Fruit fly (Drosophila melanogaster) whole organism, embryonic: ENCODE data around the gene Alp10.
A peak's percentile ranks its signal among the peaks of the same experiment; 100 is the strongest.

ENCODE experiments used
- Bteb2 ChIP-seq: fragments of 200-800 bp; sonication (Bioruptor generic); optimal IDR thresholded peaks from 2 replicates; lab custom pipeline; 2016; ENCODE audit warnings: missing biosample characterization, missing genetic modification characterization
- CG10209 ChIP-seq: fragments of 200-800 bp; sonication (Bioruptor generic); optimal IDR thresholded peaks from 3 replicates; lab custom pipeline; 2017; ENCODE audit warnings: missing biosample characterization, mild to moderate bottlenecking, missing genetic modification characterization, missing genetic modification reagents
- CG1024 ChIP-seq: fragments of 200-800 bp; sonication (Bioruptor generic); IDR thresholded peaks from 2 replicates; pipeline ENCODE4 v1.3.6; 2022; ENCODE audit warnings: missing biosample characterization, missing genetic modification characterization
- CG12659 ChIP-seq: fragments of 200-800 bp; sonication (Bioruptor generic); optimal IDR thresholded peaks from 3 replicates; lab custom pipeline; 2017; ENCODE audit warnings: mild to moderate bottlenecking, missing biosample characterization, missing genetic modification reagents, missing genetic modification characterization
- CG17568 ChIP-seq: fragments of 200-800 bp; sonication (Bioruptor generic); optimal IDR thresholded peaks from 2 replicates; lab custom pipeline; 2018; ENCODE audit warnings: missing biosample characterization, mild to moderate bottlenecking, missing genetic modification characterization, moderate library complexity
- CG18599 ChIP-seq: fragments of 200-800 bp; sonication (Bioruptor generic); optimal IDR thresholded peaks from 3 replicates; lab custom pipeline; 2017; ENCODE audit warnings: missing biosample characterization, missing genetic modification characterization, mild to moderate bottlenecking, moderate library complexity, missing genetic modification reagents
- CG2678 ChIP-seq: fragments of 200-800 bp; sonication (Bioruptor generic); optimal IDR thresholded peaks from 3 replicates; lab custom pipeline; 2019; ENCODE audit warnings: missing biosample characterization, mild to moderate bottlenecking, missing genetic modification characterization, moderate library complexity
- CG2875 ChIP-seq: fragments of 200-800 bp; sonication (Bioruptor generic); optimal IDR thresholded peaks from 2 replicates; lab custom pipeline; 2017; ENCODE audit warnings: missing biosample characterization, mild to moderate bottlenecking, missing genetic modification characterization, missing genetic modification reagents
- CG30403 ChIP-seq: fragments of 200-800 bp; sonication (Bioruptor generic); optimal IDR thresholded peaks from 3 replicates; lab custom pipeline; 2016; ENCODE audit warnings: missing biosample characterization, missing genetic modification characterization
- CG31441 ChIP-seq: fragments of 200-800 bp; sonication (Bioruptor generic); IDR thresholded peaks from 2 replicates; pipeline ENCODE4 v1.3.6; 2022; ENCODE audit warnings: missing biosample characterization, missing genetic modification characterization
- CG32767 ChIP-seq: fragments of 200-800 bp; sonication (Bioruptor generic); IDR thresholded peaks from 2 replicates; pipeline ENCODE4 v1.3.6; 2022; ENCODE audit warnings: missing biosample characterization, missing genetic modification characterization
- CG3995 ChIP-seq: fragments of 200-800 bp; sonication (Bioruptor generic); optimal IDR thresholded peaks from 3 replicates; lab custom pipeline; 2016; ENCODE audit warnings: missing biosample characterization, missing genetic modification characterization
- CG4404 ChIP-seq: fragments of 200-800 bp; sonication (Bioruptor generic); IDR thresholded peaks from 2 replicates; pipeline ENCODE4 v1.3.6; 2022; ENCODE audit warnings: missing biosample characterization, missing genetic modification characterization
- CG4617 ChIP-seq: fragments of 200-800 bp; sonication (Bioruptor generic); optimal IDR thresholded peaks from 3 replicates; lab custom pipeline; 2016; ENCODE audit warnings: missing biosample characterization, missing genetic modification characterization, borderline replicate concordance
- CG6765 ChIP-seq: fragments of 200-800 bp; sonication (Bioruptor generic); optimal IDR thresholded peaks from 3 replicates; lab custom pipeline; 2017; ENCODE audit warnings: missing biosample characterization, mild to moderate bottlenecking, missing genetic modification characterization
- CG7271 ChIP-seq: fragments of 200-800 bp; sonication (Bioruptor generic); optimal IDR thresholded peaks from 2 replicates; lab custom pipeline; 2018; ENCODE audit warnings: missing biosample characterization, mild to moderate bottlenecking, missing genetic modification characterization, moderate library complexity
- CG7963 ChIP-seq: fragments of 200-800 bp; sonication (Bioruptor generic); IDR thresholded peaks from 3 replicates; pipeline ENCODE4 v1.3.6; 2022; ENCODE audit warnings: missing biosample characterization, missing genetic modification characterization; ENCODE audit not compliant: partially characterized antibody
- Dip2 ChIP-seq: fragments of 200-800 bp; sonication (Bioruptor generic); IDR thresholded peaks from 2 replicates; pipeline ENCODE4 v1.3.6; 2022; ENCODE audit warnings: missing biosample characterization, missing genetic modification characterization
- Dll ChIP-seq: fragments of 200-800 bp; sonication (Bioruptor generic); IDR thresholded peaks from 4 replicates; pipeline ENCODE4 v1.3.6; 2022; ENCODE audit warnings: missing biosample characterization, missing genetic modification characterization; ENCODE audit not compliant: partially characterized antibody
- Drgx ChIP-seq: fragments of 200-800 bp; sonication (Bioruptor generic); IDR thresholded peaks from 2 replicates; pipeline ENCODE4 v1.3.6; 2022; ENCODE audit warnings: missing biosample characterization, missing genetic modification characterization
- Fer2 ChIP-seq: fragments of 200-800 bp; sonication (Bioruptor generic); optimal IDR thresholded peaks from 2 replicates; lab custom pipeline; 2018; ENCODE audit warnings: missing biosample characterization, mild to moderate bottlenecking, missing genetic modification characterization, moderate library complexity
- MESR4 ChIP-seq: fragments of 200-800 bp; sonication (Bioruptor generic); optimal IDR thresholded peaks from 2 replicates; lab custom pipeline; 2018; ENCODE audit warnings: missing biosample characterization, mild to moderate bottlenecking, missing genetic modification characterization, moderate library complexity
- Mrtf ChIP-seq: fragments of 200-800 bp; sonication (Bioruptor generic); IDR thresholded peaks from 3 replicates; pipeline ENCODE4 v1.3.6; 2022; ENCODE audit warnings: missing biosample characterization, missing genetic modification characterization
- NFAT ChIP-seq: fragments of 200-800 bp; sonication (Bioruptor generic); IDR thresholded peaks from 2 replicates; pipeline ENCODE4 v1.3.6; 2022; ENCODE audit warnings: missing biosample characterization, missing genetic modification characterization
- Oli ChIP-seq: fragments of 200-800 bp; sonication (Bioruptor generic); optimal IDR thresholded peaks from 2 replicates; lab custom pipeline; 2018; ENCODE audit warnings: missing biosample characterization, mild to moderate bottlenecking, missing genetic modification characterization, moderate library complexity
- Opbp ChIP-seq: fragments of 200-800 bp; sonication (Bioruptor generic); IDR thresholded peaks from 3 replicates; pipeline ENCODE4 v1.3.6; 2022; ENCODE audit warnings: missing biosample characterization, missing genetic modification characterization; ENCODE audit not compliant: partially characterized antibody
- Optix ChIP-seq: fragments of 200-800 bp; sonication (Bioruptor generic); IDR thresholded peaks from 3 replicates; pipeline ENCODE4 v1.3.6; 2022; ENCODE audit warnings: missing biosample characterization, missing genetic modification characterization
- PHDP ChIP-seq: fragments of 200-800 bp; sonication (Bioruptor generic); optimal IDR thresholded peaks from 3 replicates; lab custom pipeline; 2018; ENCODE audit warnings: missing biosample characterization, mild to moderate bottlenecking, missing genetic modification characterization, moderate library complexity
- Pdp1 ChIP-seq, 2 experiments: fragments of 200-800 bp; sonication (Bioruptor generic); optimal IDR thresholded peaks; 3 replicates each; lab custom pipeline; 2016; ENCODE audit warnings: missing biosample characterization in 2 of 2, missing genetic modification characterization in 2 of 2, mild to moderate bottlenecking in 1 of 2, moderate library complexity in 1 of 2
- Sox102F ChIP-seq: fragments of 200-800 bp; sonication (Bioruptor generic); optimal IDR thresholded peaks from 2 replicates; lab custom pipeline; 2018; ENCODE audit warnings: missing biosample characterization, mild to moderate bottlenecking, missing genetic modification characterization, moderate library complexity
- Xbp1 ChIP-seq: fragments of 200-800 bp; sonication (Bioruptor generic); optimal IDR thresholded peaks from 3 replicates; lab custom pipeline; 2016; ENCODE audit warnings: missing biosample characterization, mild to moderate bottlenecking, missing genetic modification characterization
- ac ChIP-seq: fragments of 200-800 bp; sonication (Bioruptor generic); optimal IDR thresholded peaks from 3 replicates; lab custom pipeline; 2017; ENCODE audit warnings: missing biosample characterization, mild to moderate bottlenecking, missing genetic modification characterization
- ase ChIP-seq: fragments of 200-800 bp; sonication (Bioruptor generic); IDR thresholded peaks from 3 replicates; pipeline ENCODE4 v1.3.6; 2022; ENCODE audit warnings: missing biosample characterization, missing genetic modification characterization
- cad ChIP-seq: fragments of >200 bp; optimal IDR thresholded peaks from 2 replicates; lab custom pipeline; 2017; ENCODE audit warnings: missing biosample characterization, missing genetic modification characterization
- cas ChIP-seq: fragments of 200-800 bp; sonication (Bioruptor generic); IDR thresholded peaks from 2 replicates; pipeline ENCODE4 v1.3.6; 2022; ENCODE audit warnings: missing biosample characterization, missing genetic modification characterization
- chif ChIP-seq, 2 experiments: fragments of 200-800 bp; sonication (Bioruptor generic); optimal IDR thresholded peaks; 3 replicates each; lab custom pipeline; 2016; ENCODE audit warnings: missing biosample characterization in 2 of 2, missing genetic modification characterization in 2 of 2
- en ChIP-seq: fragments of 200-800 bp; sonication (Bioruptor generic); optimal IDR thresholded peaks from 2 replicates; lab custom pipeline; 2016; ENCODE audit warnings: missing biosample characterization, missing genetic modification characterization
- fd96Cb ChIP-seq: fragments of 200-800 bp; sonication (Bioruptor generic); optimal IDR thresholded peaks from 2 replicates; lab custom pipeline; 2018; ENCODE audit warnings: missing biosample characterization, mild to moderate bottlenecking, missing genetic modification characterization, moderate library complexity
- gsb-n ChIP-seq: fragments of 200-800 bp; sonication (Bioruptor generic); optimal IDR thresholded peaks from 3 replicates; lab custom pipeline; 2018; ENCODE audit warnings: missing biosample characterization, mild to moderate bottlenecking, missing genetic modification characterization
- lmd ChIP-seq: fragments of 200-800 bp; sonication (Bioruptor generic); IDR thresholded peaks from 2 replicates; pipeline ENCODE4 v1.3.6; 2022; ENCODE audit warnings: missing biosample characterization, missing genetic modification characterization
- lola ChIP-seq, 3 experiments: fragments of >200 bp in 2 of 3; fragments of 200-800 bp in 1 of 3; sonication (Bioruptor generic) in 1 of 3; optimal IDR thresholded peaks; 2 replicates each; lab custom pipeline; 2017 to 2019; ENCODE audit warnings: missing biosample characterization in 3 of 3, missing genetic modification characterization in 3 of 3, mild to moderate bottlenecking in 1 of 3, moderate library complexity in 1 of 3
- nmo ChIP-seq: fragments of 200-800 bp; sonication (Bioruptor generic); optimal IDR thresholded peaks from 2 replicates; lab custom pipeline; 2018; ENCODE audit warnings: missing biosample characterization, mild to moderate bottlenecking, missing genetic modification characterization, moderate library complexity
- peb ChIP-seq: fragments of 200-800 bp; sonication (Bioruptor generic); IDR thresholded peaks from 2 replicates; pipeline ENCODE4 v1.3.6; 2022; ENCODE audit warnings: missing biosample characterization, missing genetic modification characterization
- sisA ChIP-seq: fragments of 200-800 bp; sonication (Bioruptor generic); IDR thresholded peaks from 2 replicates; pipeline ENCODE4 v1.3.6; 2022; ENCODE audit warnings: missing biosample characterization, missing genetic modification characterization
- sr ChIP-seq: fragments of 200-800 bp; sonication (Bioruptor generic); IDR thresholded peaks from 3 replicates; pipeline ENCODE4 v1.3.6; 2022; ENCODE audit warnings: missing biosample characterization, missing genetic modification characterization
- tap ChIP-seq: fragments of 200-800 bp; optimal IDR thresholded peaks from 3 replicates; lab custom pipeline; 2019; ENCODE audit warnings: missing biosample characterization, mild to moderate bottlenecking, missing genetic modification characterization, moderate library complexity
- usp ChIP-seq: fragments of >200 bp; optimal IDR thresholded peaks from 2 replicates; lab custom pipeline; 2017; ENCODE audit warnings: missing biosample characterization, missing genetic modification characterization
- yki ChIP-seq: fragments of >200 bp; optimal IDR thresholded peaks from 3 replicates; lab custom pipeline; 2018
- zfh1 ChIP-seq: fragments of 200-800 bp; sonication (Bioruptor generic); IDR thresholded peaks from 3 replicates; pipeline ENCODE4 v1.3.6; 2022; ENCODE audit warnings: missing biosample characterization, missing genetic modification characterization
- zfh2 ChIP-seq: fragments of 200-800 bp; sonication (Bioruptor generic); optimal IDR thresholded peaks from 2 replicates; lab custom pipeline; 2016; ENCODE audit warnings: missing biosample characterization, missing genetic modification characterization

The Alp10 gene

dm6 chr3L:5583295-5583707 is 11.8 kb downstream of the Alp10 start (continued):
- TF ChIP-seq zfh1 (GFP tag; lab: Robert Waterston, UW) (peak; percentile 94), sisA (GFP tag; lab: Robert Waterston, UW) (peak; percentile 95), CG2875 (GFP tag; lab: Kevin White, UChicago) (peak; percentile 27), Optix (GFP tag; lab: Robert Waterston, UW) (peak; percentile 68; the same call in 1 of the 3 replicates), chif (GFP tag; optimal IDR thresholded peaks at IDR 0.05; lab: Kevin White, UChicago) (peak; percentile 80 to 87), CG1024 (peak; percentile 60), CG4617 (GFP tag; lab: Kevin White, UChicago) (peak; percentile 93), en (peak; percentile 47), MESR4 (GFP tag; lab: Kevin White, UChicago) (no peak), CG4404 (peak; percentile 90), CG7271 (tag; lab: Kevin White, UChicago) (peak; percentile 69), CG17568 (GFP tag; lab: Kevin White, UChicago) (no peak), Mrtf (GFP tag; lab: Robert Waterston, UW) (peak; percentile 87), CG10209 (GFP tag; lab: Kevin White, UChicago) (peak; percentile 81), CG30403 (GFP tag; lab: Kevin White, UChicago) (peak; percentile 89), Bteb2 (GFP tag; lab: Kevin White, UChicago) (peak; percentile 67), lola (GFP tag; optimal IDR thresholded peaks at IDR 0.05; lab: Kevin White, UChicago) (peak in 1 of 3 experiments; percentile 74), cad (GFP tag; lab: Kevin White, UChicago) (no peak), CG18599 (GFP tag; lab: Kevin White, UChicago) (peak; percentile 85), zfh2 (GFP tag; lab: Kevin White, UChicago) (peak; percentile 93), Pdp1 (GFP tag; optimal IDR thresholded peaks at IDR 0.05; lab: Kevin White, UChicago) (peak in 1 of 2 experiments; percentile 91), Opbp (GFP tag; lab: Robert Waterston, UW) (peak; percentile 74), nmo (GFP tag; lab: Kevin White, UChicago) (peak; percentile 94), PHDP (no peak), Xbp1 (GFP tag; lab: Kevin White, UChicago) (peak; percentile 89), sr (GFP tag; lab: Robert Waterston, UW) (peak; percentile 16; the same call in 1 of the 3 replicates), usp (GFP tag; lab: Kevin White, UChicago) (no peak), tap (tag; lab: Kevin White, UChicago) (peak; percentile 51), CG7963 (GFP tag; lab: Robert Waterston, UW) (peak; percentile 24; the same call in 1 of the 3 replicates), NFAT (GFP tag; lab: Robert Waterston, UW) (peak; percentile 87), CG32767 (0 out of 2 replicates have a peak, but pooled peaks have one; percentile 32), ase (GFP tag; lab: Robert Waterston, UW) (peak; percentile 81), Sox102F (GFP tag; lab: Kevin White, UChicago) (peak; percentile 84), Drgx (GFP tag; lab: Robert Waterston, UW) (peak; percentile 80), gsb-n (tag; lab: Kevin White, UChicago) (no peak), Oli (peak; percentile 67), ac (GFP tag; lab: Kevin White, UChicago) (no peak), CG12659 (GFP tag; lab: Kevin White, UChicago) (peak; percentile 85), peb (GFP tag; lab: Robert Waterston, UW) (peak; percentile 56), Fer2 (tag; lab: Kevin White, UChicago) (peak; percentile 71), Dll (GFP tag; lab: Robert Waterston, UW) (peak; percentile 93), fd96Cb (tag; lab: Kevin White, UChicago) (peak; percentile 82), Dip2 (no peak), CG31441 (GFP tag; lab: Robert Waterston, UW) (no peak), CG3995 (peak; percentile 70), CG6765 (GFP tag; lab: Kevin White, UChicago) (no peak), CG2678 (tag; lab: Kevin White, UChicago) (no peak), lmd (GFP tag; lab: Robert Waterston, UW) (peak; percentile 94), yki (lab: Kevin White, UChicago) (no peak), cas (GFP tag; lab: Robert Waterston, UW) (peak; percentile 90)
